Worm (Caenorhabditis elegans) whole organism, L1 larva: ENCODE measurements around the gene ndua-7.

Experiments
- C16A3.4 ChIP-seq: fragments of 150-350 bp; optimal IDR thresholded peaks from 2 replicates; lab custom pipeline; 2014; ENCODE audit warnings: missing biosample characterization, missing genetic modification characterization
- aha-1 ChIP-seq: fragments of 150-350 bp; optimal IDR thresholded peaks from 2 replicates; lab custom pipeline; 2014; ENCODE audit warnings: missing biosample characterization, missing genetic modification characterization
- blmp-1 ChIP-seq: fragments of 150-350 bp; optimal IDR thresholded peaks from 2 replicates; lab custom pipeline; 2014; ENCODE audit warnings: missing biosample characterization, missing genetic modification characterization
- ceh-90 ChIP-seq: sonication (generic microtip); optimal IDR thresholded peaks from 2 replicates; lab custom pipeline; 2016; ENCODE audit warnings: missing genetic modification characterization, missing compliant biosample characterization
- efl-1 ChIP-seq, 4 experiments: fragments of 150-350 bp; optimal IDR thresholded peaks in 3 of 4; peaks in 1 of 4; 1 replicate in 1 of 4; 2 replicates in 3 of 4; lab custom pipeline; 2014; ENCODE audit warnings: missing biosample characterization in 2 of 4, missing genetic modification characterization in 2 of 4, missing genetic modification reagents in 2 of 4
- egl-13 ChIP-seq: sonication (generic microtip); optimal IDR thresholded peaks from 2 replicates; lab custom pipeline; 2016; ENCODE audit warnings: missing genotype, missing genetic modification reagents, missing genetic modification characterization, missing compliant biosample characterization
- egl-27 ChIP-seq, 2 experiments: fragments of 150-350 bp in 1 of 2; sonication (generic microtip); optimal IDR thresholded peaks; 3 replicates each; lab custom pipeline; 2017 to 2018; ENCODE audit warnings: missing biosample characterization in 2 of 2, missing genetic modification characterization in 2 of 2, missing genetic modification reagents in 2 of 2
- elt-2 ChIP-seq: sonication (generic microtip); optimal IDR thresholded peaks from 2 replicates; lab custom pipeline; 2016; ENCODE audit warnings: missing genetic modification characterization, mild to moderate bottlenecking, inconsistent platforms, missing compliant biosample characterization, missing genetic modification reagents
- fkh-8 ChIP-seq: sonication (generic microtip); optimal IDR thresholded peaks from 2 replicates; lab custom pipeline; 2016; ENCODE audit warnings: mild to moderate bottlenecking, missing genetic modification characterization, missing compliant biosample characterization
- fos-1 ChIP-seq: fragments of 150-350 bp; optimal IDR thresholded peaks from 2 replicates; lab custom pipeline; 2014; ENCODE audit warnings: missing biosample characterization, missing genetic modification characterization
- grh-1 ChIP-seq: fragments of 200-800 bp; sonication (Bioruptor generic); IDR thresholded peaks from 2 replicates; pipeline ENCODE4 v1.3.6; 2022; ENCODE audit warnings: missing genetic modification reagents, missing genetic modification characterization, missing compliant biosample characterization
- lin-13 ChIP-seq: fragments of 150-350 bp; optimal IDR thresholded peaks from 2 replicates; lab custom pipeline; 2014; ENCODE audit warnings: missing biosample characterization, missing genetic modification reagents, missing genetic modification characterization
- lin-14 ChIP-seq: fragments of 200-800 bp; sonication (Bioruptor generic); optimal IDR thresholded peaks from 2 replicates; lab custom pipeline; 2018; ENCODE audit warnings: mild to moderate bottlenecking, missing genetic modification characterization, moderate library complexity, missing compliant biosample characterization
- lin-35 ChIP-seq, 2 experiments: fragments of 150-350 bp; optimal IDR thresholded peaks; 2 replicates each; lab custom pipeline; 2014; ENCODE audit warnings: missing biosample characterization in 2 of 2, missing genetic modification characterization in 2 of 2, missing genetic modification reagents in 2 of 2
- lin-39 ChIP-seq: fragments of 150-350 bp; optimal IDR thresholded peaks from 2 replicates; lab custom pipeline; 2014; ENCODE audit warnings: missing biosample characterization, missing genetic modification reagents, missing genetic modification characterization
- lir-3 ChIP-seq: sonication (generic microtip); optimal IDR thresholded peaks from 2 replicates; lab custom pipeline; 2016; ENCODE audit warnings: mild to moderate bottlenecking, missing genetic modification characterization, moderate library complexity, missing compliant biosample characterization; ENCODE audit not compliant: poor library complexity
- lsy-2 ChIP-seq, 2 experiments: fragments of 150-350 bp; optimal IDR thresholded peaks; 2 replicates each; lab custom pipeline; 2014; ENCODE audit warnings: missing biosample characterization in 2 of 2, missing genetic modification characterization in 2 of 2
- mdl-1 ChIP-seq, 2 experiments: fragments of 150-350 bp; optimal IDR thresholded peaks; 2 replicates each; lab custom pipeline; 2014 to 2017; ENCODE audit warnings: missing biosample characterization in 2 of 2, missing genetic modification characterization in 2 of 2, inconsistent platforms in 1 of 2
- mep-1 ChIP-seq: fragments of 150-350 bp; optimal IDR thresholded peaks from 2 replicates; lab custom pipeline; 2014; ENCODE audit warnings: missing biosample characterization, missing genetic modification characterization
- nhr-12 ChIP-seq: sonication (generic microtip); optimal IDR thresholded peaks from 2 replicates; lab custom pipeline; 2017; ENCODE audit warnings: missing biosample characterization, missing genetic modification characterization
- nhr-19 ChIP-seq: fragments of 200-800 bp; sonication (Bioruptor generic); conservative IDR thresholded peaks from 2 replicates; pipeline ENCODE4 v1.3.6; 2022; ENCODE audit warnings: missing genetic modification characterization, missing compliant biosample characterization
- nhr-20 ChIP-seq: sonication (generic microtip); optimal IDR thresholded peaks from 2 replicates; lab custom pipeline; 2016; ENCODE audit warnings: mild to moderate bottlenecking, missing genetic modification characterization, missing compliant biosample characterization
- nhr-28 ChIP-seq: fragments of 150-350 bp; optimal IDR thresholded peaks from 2 replicates; lab custom pipeline; 2014; ENCODE audit warnings: missing biosample characterization, missing genetic modification characterization
- nhr-71 ChIP-seq: sonication (generic microtip); optimal IDR thresholded peaks from 2 replicates; lab custom pipeline; 2016; ENCODE audit warnings: mild to moderate bottlenecking, missing genetic modification characterization, moderate library complexity, missing compliant biosample characterization
- nhr-76 ChIP-seq: sonication (generic microtip); optimal IDR thresholded peaks from 2 replicates; lab custom pipeline; 2017; ENCODE audit warnings: missing biosample characterization, missing genetic modification characterization
- nhr-77 ChIP-seq: fragments of 150-350 bp; optimal IDR thresholded peaks from 2 replicates; lab custom pipeline; 2014; ENCODE audit warnings: missing biosample characterization, missing genetic modification characterization
- nhr-85 ChIP-seq: sonication (generic microtip); peaks from one replicate; lab custom pipeline; 2016; ENCODE audit warnings: missing genetic modification characterization, inconsistent platforms, missing compliant biosample characterization
- pax-3 ChIP-seq: fragments of 200-800 bp; sonication (Bioruptor generic); optimal IDR thresholded peaks from 2 replicates; lab custom pipeline; 2018; ENCODE audit warnings: mild to moderate bottlenecking, missing genetic modification characterization, moderate library complexity, missing compliant biosample characterization
- pqm-1 ChIP-seq: sonication (generic microtip); optimal IDR thresholded peaks from 3 replicates; lab custom pipeline; 2017; ENCODE audit warnings: missing biosample characterization, missing genetic modification characterization
- snpc-4 ChIP-seq: fragments of 150-350 bp; optimal IDR thresholded peaks from 2 replicates; lab custom pipeline; 2014; ENCODE audit warnings: missing biosample characterization, missing genetic modification characterization
- swsn-7 ChIP-seq: sonication (generic microtip); optimal IDR thresholded peaks from 2 replicates; lab custom pipeline; 2016; ENCODE audit warnings: missing genetic modification characterization, missing compliant biosample characterization
- tlp-1 ChIP-seq: fragments of 150-350 bp; optimal IDR thresholded peaks from 2 replicates; lab custom pipeline; 2014; ENCODE audit warnings: missing biosample characterization, missing genetic modification characterization
- unc-30 ChIP-seq: sonication (generic microtip); optimal IDR thresholded peaks from 2 replicates; lab custom pipeline; 2017; ENCODE audit warnings: missing biosample characterization, missing genetic modification characterization
- unc-98 ChIP-seq: fragments of 200-800 bp; sonication (Bioruptor generic); IDR thresholded peaks from 2 replicates; pipeline ENCODE4 v1.3.6; 2022; ENCODE audit warnings: missing genetic modification characterization, missing compliant biosample characterization
- zag-1 ChIP-seq: fragments of 150-350 bp; optimal IDR thresholded peaks from 2 replicates; lab custom pipeline; 2014; ENCODE audit warnings: missing biosample characterization, missing genetic modification characterization

Gene ndua-7

ce11 chrII:13469043-13469652, 25.3 kb downstream of the ndua-7 start, which contains the start of gene E01G4.3 (continued):
- TF ChIP-seq egl-27 (tag; optimal IDR thresholded peaks at IDR 0.05; lab: Kevin White, UChicago) (peak in 1 of 2 experiments; percentile 16), aha-1 (tag; lab: Kevin White, UChicago) (no peak)

ce11 chrII:13467838-13468389, 26.5 kb downstream of the ndua-7 start:
- TF ChIP-seq mep-1 (tag; lab: Kevin White, UChicago) (no peak), fos-1 (tag; lab: Kevin White, UChicago) (no peak), tlp-1 (tag; lab: Kevin White, UChicago) (peak; percentile 49), blmp-1 (tag; lab: Kevin White, UChicago) (no peak), fkh-8 (tag; lab: Kevin White, UChicago) (no peak), lin-39 (tag; lab: Kevin White, UChicago) (no peak), ceh-90 (tag; lab: Kevin White, UChicago) (no peak), pqm-1 (tag; lab: Kevin White, UChicago) (peak; percentile 97), snpc-4 (tag; lab: Kevin White, UChicago) (no peak), nhr-77 (no peak), nhr-28 (tag; lab: Kevin White, UChicago) (no peak), nhr-71 (peak; percentile 30), pax-3 (tag; lab: Kevin White, UChicago) (no peak), nhr-20 (peak; percentile 42), nhr-76 (tag; lab: Kevin White, UChicago) (no peak), elt-2 (tag; lab: Kevin White, UChicago) (peak; percentile 97), lin-14 (GFP tag; lab: Kevin White, UChicago) (peak; percentile 26), swsn-7 (tag; lab: Kevin White, UChicago) (no peak), lin-35 (GFP tag; optimal IDR thresholded peaks at IDR 0.05; lab: Kevin White, UChicago) (peak in 1 of 2 experiments; percentile 11), efl-1 (optimal IDR thresholded peaks at IDR 0.05; lab: Kevin White, UChicago) (no peak), efl-1 (GFP tag; optimal IDR thresholded peaks at IDR 0.05 in 1 of 2; lab: Kevin White, UChicago) (peak in 1 of 2 experiments; percentile 66), nhr-19 (peak; percentile 27; the same call in 1 of the 2 replicates), C16A3.4 (tag; lab: Kevin White, UChicago) (no peak), zag-1 (tag; lab: Kevin White, UChicago) (no peak), mdl-1 (tag; optimal IDR thresholded peaks at IDR 0.05; lab: Kevin White, UChicago) (peak in 1 of 2 experiments; percentile 4), grh-1 (no peak), unc-30 (tag; lab: Kevin White, UChicago) (no peak)

ce11 chrII:13465381-13465838, 29.0 kb downstream of the ndua-7 start:
- TF ChIP-seq lir-3 (tag; lab: Kevin White, UChicago) = no peak
- TF ChIP-seq mdl-1 (tag; optimal IDR thresholded peaks at IDR 0.05; lab: Kevin White, UChicago) = peak in 1 of 2 experiments; percentile 4
- peak; percentile 54 for TF ChIP-seq lin-14 (GFP tag; lab: Kevin White, UChicago)
- TF ChIP-seq lsy-2 (tag; optimal IDR thresholded peaks at IDR 0.05; lab: Kevin White, UChicago) = peak in 1 of 2 experiments; percentile 0
- TF ChIP-seq unc-98 (GFP tag; lab: Robert Waterston, UW) = no peak
- TF ChIP-seq nhr-85 (tag; lab: Kevin White, UChicago) = peak; percentile 88
- no peak for TF ChIP-seq egl-13 (tag; lab: Kevin White, UChicago)
- peak; percentile 60 for TF ChIP-seq mep-1 (tag; lab: Kevin White, UChicago)
- TF ChIP-seq blmp-1 (tag; lab: Kevin White, UChicago) = peak; percentile 26
- no peak for TF ChIP-seq lin-13 (GFP tag; lab: Kevin White, UChicago)
- no peak for TF ChIP-seq nhr-12 (tag; lab: Kevin White, UChicago)
- TF ChIP-seq elt-2 (tag; lab: Kevin White, UChicago) = peak; percentile 73
